Fruit fly (Drosophila melanogaster) whole organism, embryonic: ENCODE data around the gene CG18265.

Experiments used
- BEAF-32 ChIP-seq: fragments of 200-800 bp; sonication (Bioruptor generic); optimal IDR thresholded peaks from 3 replicates; lab custom pipeline; 2017; ENCODE audit warnings: missing biosample characterization, missing genetic modification characterization, mild to moderate bottlenecking, moderate library complexity, missing genetic modification reagents
- BtbVII ChIP-seq: fragments of 200-800 bp; sonication (Bioruptor generic); optimal IDR thresholded peaks from 3 replicates; lab custom pipeline; 2017; ENCODE audit warnings: missing biosample characterization, mild to moderate bottlenecking, missing genetic modification characterization
- CG11560 ChIP-seq: fragments of 200-800 bp; sonication (Bioruptor generic); IDR thresholded peaks from 3 replicates; pipeline ENCODE4 v1.3.6; 2022; ENCODE audit warnings: missing biosample characterization, missing genetic modification characterization
- CG13123 ChIP-seq: fragments of 200-800 bp; sonication (Bioruptor generic); optimal IDR thresholded peaks from 2 replicates; lab custom pipeline; 2016; ENCODE audit warnings: missing biosample characterization, missing genetic modification characterization
- CG1603 ChIP-seq: fragments of 200-800 bp; sonication (Bioruptor generic); optimal IDR thresholded peaks from 2 replicates; lab custom pipeline; 2019; ENCODE audit warnings: missing biosample characterization, mild to moderate bottlenecking, missing genetic modification characterization, moderate library complexity
- CG17612 ChIP-seq: fragments of 200-800 bp; sonication (Bioruptor generic); IDR thresholded peaks from 2 replicates; pipeline ENCODE4 v1.3.6; 2022; ENCODE audit warnings: missing biosample characterization, missing genetic modification characterization
- CG18262 ChIP-seq: fragments of 200-800 bp; optimal IDR thresholded peaks from 3 replicates; lab custom pipeline; 2019; ENCODE audit warnings: missing biosample characterization, mild to moderate bottlenecking, missing genetic modification characterization, moderate library complexity
- CG34224 ChIP-seq: fragments of 200-800 bp; sonication (Bioruptor generic); IDR thresholded peaks from 3 replicates; pipeline ENCODE4 v1.3.6; 2022; ENCODE audit warnings: missing biosample characterization, missing genetic modification characterization; ENCODE audit not compliant: partially characterized antibody
- CG3838 ChIP-seq: fragments of 200-800 bp; sonication (Bioruptor generic); optimal IDR thresholded peaks from 3 replicates; lab custom pipeline; 2016; ENCODE audit warnings: missing biosample characterization, missing genetic modification characterization
- CG4854 ChIP-seq: fragments of 200-800 bp; sonication (Bioruptor generic); optimal IDR thresholded peaks from 2 replicates; lab custom pipeline; 2016; ENCODE audit warnings: missing biosample characterization, missing genetic modification characterization, inconsistent platforms
- CG6791 ChIP-seq: fragments of 200-800 bp; sonication (Bioruptor generic); IDR thresholded peaks from 3 replicates; pipeline ENCODE4 v1.3.6; 2022; ENCODE audit warnings: missing biosample characterization, missing genetic modification characterization; ENCODE audit not compliant: partially characterized antibody
- CG7357 ChIP-seq: fragments of 200-800 bp; sonication (Bioruptor generic); IDR thresholded peaks from 3 replicates; pipeline ENCODE4 v1.3.6; 2022; ENCODE audit warnings: missing biosample characterization, missing genetic modification characterization
- CG8281 ChIP-seq: fragments of 200-800 bp; sonication (Bioruptor generic); optimal IDR thresholded peaks from 2 replicates; lab custom pipeline; 2018; ENCODE audit warnings: missing biosample characterization, mild to moderate bottlenecking, missing genetic modification characterization, moderate library complexity
- CG9932 ChIP-seq: fragments of 200-800 bp; sonication (Bioruptor generic); IDR thresholded peaks from 2 replicates; pipeline ENCODE4 v1.3.6; 2022; ENCODE audit warnings: missing biosample characterization, missing genetic modification characterization
- D19A ChIP-seq: fragments of 200-800 bp; optimal IDR thresholded peaks from 3 replicates; lab custom pipeline; 2019; ENCODE audit warnings: missing biosample characterization, mild to moderate bottlenecking, missing genetic modification characterization, moderate library complexity
- Dbx ChIP-seq: fragments of 200-800 bp; sonication (Bioruptor generic); IDR thresholded peaks from 3 replicates; pipeline ENCODE4 v1.3.6; 2022; ENCODE audit warnings: missing biosample characterization, missing genetic modification characterization
- Deaf1 ChIP-seq: fragments of 200-800 bp; optimal IDR thresholded peaks from 3 replicates; lab custom pipeline; 2019; ENCODE audit warnings: missing biosample characterization, mild to moderate bottlenecking, missing genetic modification characterization, moderate library complexity
- Dfd ChIP-seq, 2 experiments: fragments of >200 bp; optimal IDR thresholded peaks; 2 replicates each; lab custom pipeline; 2017; ENCODE audit warnings: missing biosample characterization in 2 of 2, missing genetic modification characterization in 2 of 2
- Eip74EF ChIP-seq, 2 experiments: fragments of 200-800 bp in 1 of 2; fragments of >200 bp in 1 of 2; sonication (Bioruptor generic) in 1 of 2; optimal IDR thresholded peaks; 2 replicates each; lab custom pipeline; 2017 to 2019; ENCODE audit warnings: missing biosample characterization in 2 of 2, missing genetic modification characterization in 2 of 2, mild to moderate bottlenecking in 1 of 2, moderate library complexity in 1 of 2
- Ets65A ChIP-seq: fragments of 200-800 bp; sonication (Bioruptor generic); peaks from one replicate; lab custom pipeline; 2016; ENCODE audit warnings: missing biosample characterization, missing genetic modification characterization
- Jarid2 ChIP-seq: fragments of 200-800 bp; sonication (Bioruptor generic); optimal IDR thresholded peaks from 3 replicates; lab custom pipeline; 2017; ENCODE audit warnings: mild to moderate bottlenecking, missing biosample characterization, missing genetic modification reagents, missing genetic modification characterization
- Mes4 ChIP-seq: fragments of 200-800 bp; sonication (Bioruptor generic); optimal IDR thresholded peaks from 2 replicates; lab custom pipeline; 2016; ENCODE audit warnings: missing biosample characterization, missing genetic modification characterization
- NC2β ChIP-seq: fragments of 200-800 bp; sonication (Bioruptor generic); optimal IDR thresholded peaks from 2 replicates; lab custom pipeline; 2016; ENCODE audit warnings: missing biosample characterization, missing genetic modification characterization
- Nf-YB ChIP-seq: fragments of 200-800 bp; sonication (Bioruptor generic); optimal IDR thresholded peaks from 3 replicates; lab custom pipeline; 2019; ENCODE audit warnings: missing biosample characterization, mild to moderate bottlenecking, missing genetic modification characterization, moderate library complexity
- Ptx1 ChIP-seq: fragments of 200-800 bp; sonication (Bioruptor generic); IDR thresholded peaks from 2 replicates; pipeline ENCODE4 v1.3.6; 2022; ENCODE audit warnings: missing biosample characterization, missing genetic modification characterization
- Rx ChIP-seq: fragments of 200-800 bp; sonication (Bioruptor generic); IDR thresholded peaks from 2 replicates; pipeline ENCODE4 v1.3.6; 2022; ENCODE audit warnings: missing biosample characterization, missing genetic modification characterization
- Scr ChIP-seq: fragments of 200-800 bp; sonication (Bioruptor generic); IDR thresholded peaks from 2 replicates; pipeline ENCODE4 v1.3.6; 2022; ENCODE audit warnings: missing biosample characterization, missing genetic modification characterization; ENCODE audit not compliant: partially characterized antibody
- Spps ChIP-seq: fragments of 200-800 bp; sonication (Bioruptor generic); optimal IDR thresholded peaks from 2 replicates; lab custom pipeline; 2018; ENCODE audit warnings: missing biosample characterization, mild to moderate bottlenecking, missing genetic modification characterization
- Stat92E ChIP-seq, 3 experiments: fragments of >200 bp in 2 of 3; fragments of 200-800 bp in 1 of 3; sonication (Bioruptor generic) in 1 of 3; optimal IDR thresholded peaks; 2 replicates each; lab custom pipeline; 2017 to 2019; ENCODE audit warnings: missing biosample characterization in 3 of 3, missing genetic modification characterization in 3 of 3, mild to moderate bottlenecking in 1 of 3, moderate library complexity in 1 of 3
- Tbp ChIP-seq: fragments of >200 bp; optimal IDR thresholded peaks from 2 replicates; lab custom pipeline; 2018; ENCODE audit warnings: missing biosample characterization, missing genetic modification characterization
- Xbp1 ChIP-seq: fragments of 200-800 bp; sonication (Bioruptor generic); optimal IDR thresholded peaks from 3 replicates; lab custom pipeline; 2016; ENCODE audit warnings: missing biosample characterization, mild to moderate bottlenecking, missing genetic modification characterization
- YL-1 ChIP-seq: fragments of 200-800 bp; sonication (Bioruptor generic); optimal IDR thresholded peaks from 3 replicates; lab custom pipeline; 2017; ENCODE audit warnings: missing biosample characterization, mild to moderate bottlenecking, missing genetic modification characterization
- al ChIP-seq: fragments of 200-800 bp; sonication (Bioruptor generic); IDR thresholded peaks from 2 replicates; pipeline ENCODE4 v1.3.6; 2022; ENCODE audit warnings: missing biosample characterization, missing genetic modification characterization
- bab2 ChIP-seq: fragments of 200-800 bp; sonication (Bioruptor generic); optimal IDR thresholded peaks from 2 replicates; lab custom pipeline; 2016; ENCODE audit warnings: missing biosample characterization, missing genetic modification characterization
- bigmax ChIP-seq: fragments of 200-800 bp; sonication (Bioruptor generic); optimal IDR thresholded peaks from 2 replicates; lab custom pipeline; 2018; ENCODE audit warnings: missing biosample characterization, mild to moderate bottlenecking, missing genetic modification characterization
- bowl ChIP-seq: fragments of 200-800 bp; sonication (Bioruptor generic); IDR thresholded peaks from 2 replicates; pipeline ENCODE4 v1.3.6; 2022; ENCODE audit warnings: missing biosample characterization, missing genetic modification characterization
- dimm ChIP-seq: fragments of 200-800 bp; sonication (Bioruptor generic); IDR thresholded peaks from 2 replicates; pipeline ENCODE4 v1.3.6; 2022; ENCODE audit warnings: missing biosample characterization, missing genetic modification characterization
- dm ChIP-seq: fragments of 200-800 bp; sonication (Bioruptor generic); optimal IDR thresholded peaks from 3 replicates; lab custom pipeline; 2016; ENCODE audit warnings: missing biosample characterization, missing genetic modification characterization
- exex ChIP-seq: fragments of 200-800 bp; sonication (Bioruptor generic); optimal IDR thresholded peaks from 4 replicates; lab custom pipeline; 2018; ENCODE audit warnings: missing biosample characterization, mild to moderate bottlenecking, missing genetic modification characterization, moderate library complexity
- grau ChIP-seq: fragments of 200-800 bp; optimal IDR thresholded peaks from 3 replicates; lab custom pipeline; 2019; ENCODE audit warnings: missing biosample characterization, mild to moderate bottlenecking, missing genetic modification characterization, moderate library complexity
- gt ChIP-seq: fragments of 200-800 bp; sonication (Bioruptor generic); IDR thresholded peaks from 2 replicates; pipeline ENCODE4 v1.3.6; 2022; ENCODE audit warnings: missing biosample characterization, missing genetic modification characterization
- hkb ChIP-seq, 2 experiments: fragments of 200-800 bp in 1 of 2; fragments of >200 bp in 1 of 2; sonication (Bioruptor generic) in 1 of 2; IDR thresholded peaks in 1 of 2; optimal IDR thresholded peaks in 1 of 2; 2 replicates each; pipeline versions ENCODE4 v1.3.6 to Lab custom; 2017 to 2022; ENCODE audit warnings: missing biosample characterization in 1 of 2, missing genetic modification characterization in 1 of 2
- jigr1 ChIP-seq: fragments of 200-800 bp; sonication (Bioruptor generic); IDR thresholded peaks from 3 replicates; pipeline ENCODE4 v1.3.6; 2022; ENCODE audit warnings: missing biosample characterization, missing genetic modification characterization
- nerfin-2 ChIP-seq: fragments of 200-800 bp; sonication (Bioruptor generic); IDR thresholded peaks from 2 replicates; pipeline ENCODE4 v1.3.6; 2022; ENCODE audit warnings: missing biosample characterization, missing genetic modification characterization; ENCODE audit not compliant: partially characterized antibody
- pan ChIP-seq, 4 experiments: fragments of >200 bp in 3 of 4; fragments of 200-800 bp in 1 of 4; sonication (Bioruptor generic) in 1 of 4; optimal IDR thresholded peaks in 3 of 4; IDR thresholded peaks in 1 of 4; 2 replicates each; pipeline versions ENCODE4 v1.3.6 to Lab custom; 2017 to 2022; ENCODE audit warnings: missing biosample characterization in 2 of 4, missing genetic modification characterization in 2 of 4, mixed read lengths in 1 of 4
- pho ChIP-seq: fragments of 200-800 bp; sonication (Bioruptor generic); optimal IDR thresholded peaks from 2 replicates; lab custom pipeline; 2016; ENCODE audit warnings: missing biosample characterization, missing genetic modification characterization
- row ChIP-seq: fragments of 200-800 bp; sonication (Bioruptor generic); IDR thresholded peaks from 3 replicates; pipeline ENCODE4 v1.3.6; 2022; ENCODE audit warnings: missing biosample characterization, missing genetic modification characterization
- run ChIP-seq: fragments of 200-800 bp; sonication (Bioruptor generic); optimal IDR thresholded peaks from 3 replicates; lab custom pipeline; 2018; ENCODE audit warnings: missing biosample characterization, mild to moderate bottlenecking, missing genetic modification characterization
- vnd ChIP-seq: fragments of 200-800 bp; sonication (Bioruptor generic); IDR thresholded peaks from 3 replicates; pipeline ENCODE4 v1.3.6; 2022; ENCODE audit warnings: missing biosample characterization, missing genetic modification characterization; ENCODE audit not compliant: partially characterized antibody

Gene CG18265

DNA sequence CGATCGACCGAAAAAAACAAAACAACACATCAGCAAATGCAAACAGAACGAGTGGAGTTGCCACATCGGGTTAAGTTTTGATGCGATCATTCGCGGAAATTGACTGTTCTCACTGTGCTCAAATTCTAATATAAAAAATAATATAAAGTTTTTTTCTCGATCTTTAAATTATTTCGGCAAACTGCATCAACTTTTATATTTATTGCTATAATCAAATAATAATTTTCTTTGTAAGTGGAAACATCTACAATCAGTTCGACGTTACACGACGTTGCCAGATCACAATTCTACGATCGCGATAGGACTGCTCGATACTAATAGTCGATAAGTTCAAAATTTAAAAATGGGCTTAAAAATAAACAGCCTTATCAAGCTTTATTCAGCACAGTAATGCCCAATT is 10.4 kb upstream of the CG18265 start, which contains the start of gene Gorab (continued):
- TF ChIP-seq CG4854 (GFP tag; lab: Kevin White, UChicago) (peak; percentile 79), gt (GFP tag; lab: Robert Waterston, UW) (peak; percentile 90), Ptx1 (GFP tag; lab: Robert Waterston, UW) (peak; percentile 98), Stat92E (GFP tag; optimal IDR thresholded peaks at IDR 0.05; lab: Kevin White, UChicago) (peak in 1 of 3 experiments; percentile 52), CG13123 (GFP tag; lab: Kevin White, UChicago) (peak; percentile 85), YL-1 (GFP tag; lab: Kevin White, UChicago) (peak; percentile 66), CG3838 (peak; percentile 56), CG17612 (peak; percentile 83), CG8281 (peak; percentile 29), Eip74EF (GFP tag; optimal IDR thresholded peaks at IDR 0.05; lab: Kevin White, UChicago) (peak in 1 of 2 experiments; percentile 16), dimm (peak; percentile 87), bowl (GFP tag; lab: Robert Waterston, UW) (peak; percentile 83), Nf-YB (GFP tag; lab: Kevin White, UChicago) (peak; percentile 53), Xbp1 (peak; percentile 94), Ets65A (GFP tag; lab: Kevin White, UChicago) (peak; percentile 99), CG34224 (GFP tag; lab: Robert Waterston, UW) (no peak), CG18262 (tag; lab: Kevin White, UChicago) (peak; percentile 91), Spps (tag; lab: Kevin White, UChicago) (peak; percentile 74), BEAF-32 (peak; percentile 76), hkb (optimal IDR thresholded peaks at IDR 0.05; lab: Kevin White, UChicago) (peak; percentile 22), hkb (GFP tag; IDR thresholded peaks at IDR 0.05; lab: Robert Waterston, UW) (peak; percentile 81), Jarid2 (GFP tag; lab: Kevin White, UChicago) (peak; percentile 19), Mes4 (peak; percentile 58), dm (GFP tag; lab: Kevin White, UChicago) (peak; percentile 69), D19A (tag; lab: Kevin White, UChicago) (peak; percentile 88), BtbVII (GFP tag; lab: Kevin White, UChicago) (peak; percentile 55), run (tag; lab: Kevin White, UChicago) (no peak), pho (GFP tag; lab: Kevin White, UChicago) (peak; percentile 79), row (GFP tag; lab: Robert Waterston, UW) (peak; percentile 97), Dfd (GFP tag; optimal IDR thresholded peaks at IDR 0.05; lab: Kevin White, UChicago) (no peak), grau (tag; lab: Kevin White, UChicago) (peak; percentile 85), CG11560 (tag; lab: Robert Waterston, UW) (peak; percentile 93), CG9932 (peak; percentile 97), Rx (GFP tag; lab: Robert Waterston, UW) (peak; percentile 90), Tbp (GFP tag; lab: Kevin White, UChicago) (no peak), al (peak; percentile 96), nerfin-2 (no peak), bab2 (peak; percentile 83), NC2β (GFP tag; lab: Kevin White, UChicago) (peak; percentile 65), jigr1 (GFP tag; lab: Robert Waterston, UW) (peak; percentile 89), Deaf1 (tag; lab: Kevin White, UChicago) (peak; percentile 52), CG6791 (GFP tag; lab: Robert Waterston, UW) (peak; percentile 52; the same call in 1 of the 3 replicates), exex (tag; lab: Kevin White, UChicago) (peak; percentile 45), pan (optimal IDR thresholded peaks at IDR 0.05; lab: Kevin White, UChicago) (no peak), pan (GFP tag; optimal IDR thresholded peaks at IDR 0.05 in 1 of 2, IDR thresholded peaks at IDR 0.05 in 1 of 2) (peak in 1 of 2 experiments; percentile 95), CG7357 (GFP tag; lab: Robert Waterston, UW) (peak; percentile 99), Dbx (GFP tag; lab: Robert Waterston, UW) (peak; percentile 95), CG1603 (tag; lab: Kevin White, UChicago) (no peak), vnd (no peak), Scr (GFP tag; lab: Robert Waterston, UW) (peak; percentile 57), bigmax (GFP tag; lab: Kevin White, UChicago) (peak; percentile 19)
